Fruit fly (Drosophila melanogaster) Kc167 (cell line): Measurements from ENCODE around the gene CG12316.

Source experiments
- Myc ChIP-seq: fragments of >200 bp; optimal IDR thresholded peaks from 2 replicates; lab custom pipeline; 2017; ENCODE audit warnings: missing external identifiers
- h ChIP-seq: fragments of >200 bp; optimal IDR thresholded peaks from 3 replicates; lab custom pipeline; 2018; ENCODE audit warnings: missing external identifiers
- insv ChIP-seq: fragments of >200 bp; optimal IDR thresholded peaks from 3 replicates; lab custom pipeline; 2018; ENCODE audit warnings: missing external identifiers

- no peak for TF ChIP-seq Myc (lab: Kevin White, UChicago)
- TF ChIP-seq insv = no peak
- no peak for TF ChIP-seq h (lab: Kevin White, UChicago)
These were observed 42.0 kb downstream of the CG12316 start, which contains the start of the genes sstn, Plp and GlyRS for dm6 chr3L:15094589-15095288.
